Worm (Caenorhabditis elegans) whole organism, young adult: ENCODE results near the gene ZK822.1.

Experiments used
- C17E4.6 ChIP-seq: fragments of 200-800 bp; sonication (Bioruptor generic); IDR thresholded peaks from 2 replicates; pipeline ENCODE4 v1.3.6; 2022; ENCODE audit warnings: missing genetic modification reagents, missing genetic modification characterization, missing compliant biosample characterization
- F22D6.2 ChIP-seq: sonication (generic microtip); optimal IDR thresholded peaks from 2 replicates; lab custom pipeline; 2016; ENCODE audit warnings: mild to moderate bottlenecking, missing genetic modification characterization, missing compliant biosample characterization
- F52B5.7 ChIP-seq: sonication (generic microtip); optimal IDR thresholded peaks from 2 replicates; lab custom pipeline; 2016; ENCODE audit warnings: mild to moderate bottlenecking, missing genetic modification characterization, missing compliant biosample characterization
- Y53F4B.3 ChIP-seq: fragments of 200-800 bp; sonication (Bioruptor generic); IDR thresholded peaks from 2 replicates; pipeline ENCODE4 v1.3.6; 2022; ENCODE audit warnings: missing genetic modification reagents, missing genetic modification characterization, missing compliant biosample characterization
- Y53G8AR.9 ChIP-seq: fragments of 200-800 bp; sonication (Bioruptor generic); conservative IDR thresholded peaks from 2 replicates; pipeline ENCODE4 v1.3.6; 2022; ENCODE audit warnings: missing genetic modification reagents, missing genetic modification characterization, missing compliant biosample characterization
- Y56A3A.18 ChIP-seq: fragments of 200-800 bp; sonication (Bioruptor generic); IDR thresholded peaks from 2 replicates; pipeline ENCODE4 v1.3.6; 2022; ENCODE audit warnings: missing genetic modification reagents, missing genetic modification characterization, missing compliant biosample characterization
- Y67H2A.10 ChIP-seq: fragments of 200-800 bp; sonication (Bioruptor generic); conservative IDR thresholded peaks from 2 replicates; pipeline ENCODE4 v1.3.6; 2022; ENCODE audit warnings: missing genetic modification reagents, missing genetic modification characterization, missing compliant biosample characterization
- ZK185.1 ChIP-seq: sonication (generic microtip); optimal IDR thresholded peaks from 2 replicates; lab custom pipeline; 2016; ENCODE audit warnings: mild to moderate bottlenecking, missing genetic modification characterization, missing compliant biosample characterization; ENCODE audit not compliant: poor library complexity, severe bottlenecking
- ama-1 ChIP-seq, 3 experiments: fragments of 150-350 bp in 1 of 3; sonication (generic microtip) in 2 of 3; optimal IDR thresholded peaks; 2 replicates each; lab custom pipeline; 2014 to 2018; ENCODE audit warnings: missing biosample characterization in 2 of 3, missing genetic modification characterization in 2 of 3, missing genetic modification reagents in 2 of 3
- aptf-2 ChIP-seq: fragments of 200-800 bp; sonication (Bioruptor generic); conservative IDR thresholded peaks from 2 replicates; pipeline ENCODE4 v1.3.6; 2022; ENCODE audit warnings: missing genetic modification reagents, missing genetic modification characterization, missing compliant biosample characterization
- aptf-3 ChIP-seq: fragments of 200-800 bp; sonication (Bioruptor generic); IDR thresholded peaks from 2 replicates; pipeline ENCODE4 v1.3.6; 2022; ENCODE audit warnings: missing genetic modification characterization, missing compliant biosample characterization
- attf-5 ChIP-seq: fragments of 200-800 bp; sonication (Bioruptor generic); optimal IDR thresholded peaks from 2 replicates; lab custom pipeline; 2018; ENCODE audit warnings: mild to moderate bottlenecking, missing genetic modification characterization, missing compliant biosample characterization
- bed-2 ChIP-seq: fragments of 200-800 bp; sonication (Bioruptor generic); IDR thresholded peaks from 2 replicates; pipeline ENCODE4 v1.3.6; 2022; ENCODE audit warnings: missing genetic modification reagents, missing genetic modification characterization, missing compliant biosample characterization
- cebp-1 ChIP-seq, 2 experiments: fragments of 200-800 bp in 1 of 2; sonication (Bioruptor generic) in 1 of 2; sonication (generic microtip) in 1 of 2; IDR thresholded peaks in 1 of 2; optimal IDR thresholded peaks in 1 of 2; 2 replicates each; pipeline versions ENCODE4 v1.3.6 to Lab custom; 2017 to 2022; ENCODE audit warnings: missing compliant biosample characterization in 2 of 2, missing genetic modification characterization in 2 of 2, mild to moderate bottlenecking in 1 of 2, missing genetic modification reagents in 1 of 2, moderate library complexity in 1 of 2
- chd-7 ChIP-seq: sonication (generic microtip); optimal IDR thresholded peaks from 2 replicates; lab custom pipeline; 2016; ENCODE audit warnings: mild to moderate bottlenecking, missing genetic modification characterization, moderate library complexity, missing compliant biosample characterization
- efl-1 ChIP-seq: fragments of 150-350 bp; optimal IDR thresholded peaks from 2 replicates; lab custom pipeline; 2014; ENCODE audit warnings: missing biosample characterization, missing genetic modification reagents, missing genetic modification characterization
- ekl-4 ChIP-seq: fragments of 200-800 bp; sonication (Bioruptor generic); IDR thresholded peaks from 2 replicates; pipeline ENCODE4 v1.3.6; 2022; ENCODE audit warnings: missing genetic modification reagents, missing genetic modification characterization, missing compliant biosample characterization
- ets-4 ChIP-seq: fragments of 200-800 bp; sonication (Bioruptor generic); optimal IDR thresholded peaks from 2 replicates; lab custom pipeline; 2018; ENCODE audit warnings: mild to moderate bottlenecking, missing genetic modification characterization, missing compliant biosample characterization
- fkh-3 ChIP-seq: sonication (generic microtip); optimal IDR thresholded peaks from 2 replicates; lab custom pipeline; 2016; ENCODE audit warnings: mild to moderate bottlenecking, missing genetic modification characterization, missing compliant biosample characterization
- hsf-1 ChIP-seq: fragments of 200-800 bp; sonication (Bioruptor generic); IDR thresholded peaks from 2 replicates; pipeline ENCODE4 v1.3.6; 2022; ENCODE audit warnings: missing genetic modification reagents, missing genetic modification characterization, missing compliant biosample characterization
- let-607 ChIP-seq, 2 experiments: fragments of 200-800 bp in 1 of 2; sonication (Bioruptor generic) in 1 of 2; sonication (generic microtip) in 1 of 2; optimal IDR thresholded peaks; 2 replicates each; lab custom pipeline; 2016 to 2018; ENCODE audit warnings: mild to moderate bottlenecking in 2 of 2, missing compliant biosample characterization in 2 of 2, missing genetic modification characterization in 2 of 2, moderate library complexity in 2 of 2, missing genotype in 1 of 2
- lin-35 ChIP-seq, 3 experiments: fragments of 150-350 bp in 2 of 3; sonication (generic microtip) in 1 of 3; optimal IDR thresholded peaks; 2 replicates each; lab custom pipeline; 2014 to 2018; ENCODE audit warnings: missing biosample characterization in 3 of 3, missing genetic modification characterization in 3 of 3, missing genetic modification reagents in 3 of 3
- lin-40 ChIP-seq: sonication (generic microtip); optimal IDR thresholded peaks from 2 replicates; lab custom pipeline; 2016; ENCODE audit warnings: missing genetic modification characterization, mild to moderate bottlenecking, missing compliant biosample characterization, missing genotype, missing genetic modification reagents
- lsy-27 ChIP-seq: sonication (generic microtip); optimal IDR thresholded peaks from 2 replicates; lab custom pipeline; 2017; ENCODE audit warnings: missing genetic modification characterization, mild to moderate bottlenecking, missing compliant biosample characterization, antibody characterized with exemption, missing genotype, borderline replicate concordance; ENCODE audit not compliant: insufficient read depth
- madf-10 ChIP-seq: sonication (generic microtip); optimal IDR thresholded peaks from 2 replicates; lab custom pipeline; 2016; ENCODE audit warnings: mild to moderate bottlenecking, missing genetic modification characterization, missing compliant biosample characterization
- madf-6 ChIP-seq: fragments of 200-800 bp; sonication (Bioruptor generic); IDR thresholded peaks from 2 replicates; pipeline ENCODE4 v1.3.6; 2022; ENCODE audit warnings: missing genetic modification reagents, missing genetic modification characterization, missing compliant biosample characterization
- mcd-1 ChIP-seq: fragments of 200-800 bp; sonication (Bioruptor generic); IDR thresholded peaks from 2 replicates; pipeline ENCODE4 v1.3.6; 2022; ENCODE audit warnings: missing genetic modification reagents, missing genetic modification characterization, missing compliant biosample characterization
- mel-28 ChIP-seq: sonication (generic microtip); optimal IDR thresholded peaks from 2 replicates; lab custom pipeline; 2016; ENCODE audit warnings: borderline replicate concordance, mild to moderate bottlenecking, missing genetic modification characterization, missing compliant biosample characterization
- nfya-2 ChIP-seq: fragments of 200-800 bp; sonication (Bioruptor generic); IDR thresholded peaks from 2 replicates; pipeline ENCODE4 v1.3.6; 2022; ENCODE audit warnings: missing genetic modification reagents, missing genetic modification characterization, missing compliant biosample characterization
- nfyb-1 ChIP-seq: fragments of 200-800 bp; sonication (Bioruptor generic); IDR thresholded peaks from 2 replicates; pipeline ENCODE4 v1.3.6; 2022; ENCODE audit warnings: missing genetic modification reagents, missing genetic modification characterization, missing compliant biosample characterization
- nhr-120 ChIP-seq: fragments of 200-800 bp; sonication (Bioruptor generic); IDR thresholded peaks from 2 replicates; pipeline ENCODE4 v1.3.6; 2022; ENCODE audit warnings: missing genetic modification characterization, missing compliant biosample characterization
- nhr-179 ChIP-seq: sonication (generic microtip); optimal IDR thresholded peaks from 2 replicates; lab custom pipeline; 2016; ENCODE audit warnings: mild to moderate bottlenecking, missing genetic modification characterization, missing compliant biosample characterization
- nhr-80 ChIP-seq: sonication (generic microtip); optimal IDR thresholded peaks from 2 replicates; lab custom pipeline; 2016; ENCODE audit warnings: missing genetic modification characterization, missing compliant biosample characterization
- pbrm-1 ChIP-seq: fragments of 200-800 bp; sonication (Bioruptor generic); IDR thresholded peaks from 2 replicates; pipeline ENCODE4 v1.3.6; 2022; ENCODE audit warnings: missing genetic modification reagents, missing genetic modification characterization, missing compliant biosample characterization
- repo-1 ChIP-seq: sonication (generic microtip); optimal IDR thresholded peaks from 2 replicates; lab custom pipeline; 2017; ENCODE audit warnings: mild to moderate bottlenecking, missing genetic modification characterization, missing compliant biosample characterization
- sdz-38 ChIP-seq: sonication (generic microtip); optimal IDR thresholded peaks from 2 replicates; lab custom pipeline; 2016; ENCODE audit warnings: missing genotype, missing genetic modification characterization, missing compliant biosample characterization
- sea-2 ChIP-seq: fragments of 200-800 bp; sonication (Bioruptor generic); IDR thresholded peaks from 2 replicates; pipeline ENCODE4 v1.3.6; 2022; ENCODE audit warnings: missing genetic modification characterization, missing compliant biosample characterization
- snpc-1.1 ChIP-seq: sonication (generic microtip); optimal IDR thresholded peaks from 2 replicates; lab custom pipeline; 2017; ENCODE audit warnings: missing genetic modification characterization, mild to moderate bottlenecking, missing compliant biosample characterization, antibody characterized with exemption, moderate library complexity, missing genotype, missing genetic modification reagents; ENCODE audit not compliant: insufficient read depth
- snpc-1.3 ChIP-seq: sonication (generic microtip); optimal IDR thresholded peaks from 2 replicates; lab custom pipeline; 2017; ENCODE audit warnings: missing genetic modification characterization, mild to moderate bottlenecking, missing compliant biosample characterization, antibody characterized with exemption, moderate library complexity, missing genotype, missing genetic modification reagents; ENCODE audit not compliant: insufficient read depth
- somi-1 ChIP-seq: fragments of 200-800 bp; sonication (Bioruptor generic); optimal IDR thresholded peaks from 2 replicates; lab custom pipeline; 2018; ENCODE audit warnings: mild to moderate bottlenecking, missing genetic modification characterization, missing compliant biosample characterization
- sptf-2 ChIP-seq: fragments of 200-800 bp; sonication (Bioruptor generic); optimal IDR thresholded peaks from 2 replicates; lab custom pipeline; 2018; ENCODE audit warnings: mild to moderate bottlenecking, missing genetic modification characterization, missing compliant biosample characterization
- tlf-1 ChIP-seq: fragments of 200-800 bp; sonication (Bioruptor generic); optimal IDR thresholded peaks from 2 replicates; lab custom pipeline; 2018; ENCODE audit warnings: mild to moderate bottlenecking, missing genetic modification characterization, missing compliant biosample characterization
- xnd-1 ChIP-seq: sonication (generic microtip); optimal IDR thresholded peaks from 2 replicates; lab custom pipeline; 2016; ENCODE audit warnings: missing genotype, missing genetic modification reagents, missing genetic modification characterization, missing compliant biosample characterization
- zfh-2 ChIP-seq: fragments of 200-800 bp; sonication (Bioruptor generic); conservative IDR thresholded peaks from 2 replicates; pipeline ENCODE4 v1.3.6; 2022; ENCODE audit warnings: missing genetic modification reagents, missing genetic modification characterization, missing compliant biosample characterization
- ztf-22 ChIP-seq: fragments of 200-800 bp; sonication (Bioruptor generic); optimal IDR thresholded peaks from 2 replicates; lab custom pipeline; 2018; ENCODE audit warnings: mild to moderate bottlenecking, missing genetic modification characterization, moderate library complexity, missing compliant biosample characterization
- ztf-26 ChIP-seq: sonication (generic microtip); optimal IDR thresholded peaks from 2 replicates; lab custom pipeline; 2017; ENCODE audit warnings: missing genetic modification characterization, missing compliant biosample characterization
- ztf-6 ChIP-seq: fragments of 200-800 bp; sonication (Bioruptor generic); IDR thresholded peaks from 2 replicates; pipeline ENCODE4 v1.3.6; 2022; ENCODE audit warnings: missing genetic modification reagents, missing genetic modification characterization, missing compliant biosample characterization

The ZK822.1 gene

DNA sequence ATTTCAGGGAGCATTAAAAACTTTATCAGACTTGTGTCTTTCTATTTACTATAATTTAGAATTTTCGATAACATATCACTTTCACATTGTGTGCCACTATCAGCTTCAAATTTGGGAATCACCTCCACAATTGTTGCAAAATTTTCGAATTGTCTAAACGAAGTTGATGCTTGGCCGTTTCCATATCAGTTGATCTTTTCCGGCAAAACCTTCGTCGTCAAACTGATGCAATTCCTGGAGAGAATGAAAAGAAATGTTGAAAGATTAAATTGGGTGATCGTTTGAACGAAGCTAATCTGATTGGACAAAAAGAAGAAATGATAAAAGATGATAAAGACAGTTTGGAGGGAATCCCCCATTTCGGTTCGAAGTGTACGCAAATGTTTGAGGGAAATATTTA, 33.7 kb upstream of the ZK822.1 start (continued):
- TF ChIP-seq F22D6.2 (tag; lab: Kevin White, UChicago) (no peak), ZK185.1 (tag; lab: Kevin White, UChicago) (peak; percentile 45), let-607 (tag; optimal IDR thresholded peaks at IDR 0.05; lab: Kevin White, UChicago) (peak in 1 of 2 experiments; percentile 76), ama-1 (optimal IDR thresholded peaks at IDR 0.05; lab: Kevin White, UChicago) (peak; percentile 64), ama-1 (GFP tag; optimal IDR thresholded peaks at IDR 0.05; lab: Kevin White, UChicago) (peak in 1 of 2 experiments; percentile 24), repo-1 (tag; lab: Kevin White, UChicago) (peak; percentile 81), ztf-22 (GFP tag; lab: Kevin White, UChicago) (peak; percentile 71), Y56A3A.18 (GFP tag; lab: Robert Waterston, UW) (peak; percentile 67), fkh-3 (tag; lab: Kevin White, UChicago) (no peak), ztf-6 (no peak), ztf-26 (peak; percentile 41), Y53G8AR.9 (GFP tag; lab: Robert Waterston, UW) (peak; percentile 83), lin-40 (tag; lab: Kevin White, UChicago) (peak; percentile 58), ets-4 (GFP tag; lab: Kevin White, UChicago) (peak; percentile 88), mcd-1 (GFP tag; lab: Robert Waterston, UW) (peak; percentile 44; the same call in 1 of the 2 replicates), mel-28 (no peak), efl-1 (GFP tag; lab: Kevin White, UChicago) (no peak), xnd-1 (tag; lab: Kevin White, UChicago) (no peak), nhr-179 (tag; lab: Kevin White, UChicago) (no peak), Y67H2A.10 (GFP tag; lab: Robert Waterston, UW) (no peak), sea-2 (no peak), sptf-2 (GFP tag; lab: Kevin White, UChicago) (no peak), C17E4.6 (GFP tag; lab: Robert Waterston, UW) (no peak), tlf-1 (GFP tag; lab: Kevin White, UChicago) (peak; percentile 64), hsf-1 (peak; percentile 57; the same call in 1 of the 2 replicates), aptf-3 (GFP tag; lab: Robert Waterston, UW) (no peak), snpc-1.3 (tag; lab: Kevin White, UChicago) (no peak), chd-7 (tag; lab: Kevin White, UChicago) (peak; percentile 79), nfya-2 (GFP tag; lab: Robert Waterston, UW) (no peak), nfyb-1 (GFP tag; lab: Robert Waterston, UW) (no peak), lsy-27 (tag; lab: Kevin White, UChicago) (no peak), nhr-80 (peak; percentile 95), aptf-2 (GFP tag; lab: Robert Waterston, UW) (no peak), sdz-38 (tag; lab: Kevin White, UChicago) (no peak), ekl-4 (GFP tag; lab: Robert Waterston, UW) (peak; percentile 69; the same call in 1 of the 2 replicates), lin-35 (GFP tag; optimal IDR thresholded peaks at IDR 0.05; lab: Kevin White, UChicago) (peak in 1 of 3 experiments; percentile 53), snpc-1.1 (tag; lab: Kevin White, UChicago) (no peak), Y53F4B.3 (no peak), cebp-1 (GFP tag; IDR thresholded peaks at IDR 0.05; lab: Robert Waterston, UW) (peak; percentile 63), cebp-1 (tag; optimal IDR thresholded peaks at IDR 0.05; lab: Kevin White, UChicago) (peak; percentile 65), somi-1 (GFP tag; lab: Kevin White, UChicago) (no peak), F52B5.7 (tag; lab: Kevin White, UChicago) (peak; percentile 55), pbrm-1 (peak; percentile 44; the same call in 1 of the 2 replicates), nhr-120 (GFP tag; lab: Robert Waterston, UW) (no peak), madf-6 (GFP tag; lab: Robert Waterston, UW) (peak; percentile 43; the same call in 1 of the 2 replicates), zfh-2 (GFP tag; lab: Robert Waterston, UW) (no peak), bed-2 (GFP tag; lab: Robert Waterston, UW) (no peak), attf-5 (GFP tag; lab: Kevin White, UChicago) (no peak), madf-10 (tag; lab: Kevin White, UChicago) (peak; percentile 70)
